Worm (Caenorhabditis elegans) whole organism, late embryonic: ENCODE measurements around the gene fbxb-6.

ENCODE experiments used
- F13H6.1 ChIP-seq: sonication (generic microtip); optimal IDR thresholded peaks from 2 replicates; lab custom pipeline; 2016; ENCODE audit warnings: missing genetic modification characterization, missing compliant biosample characterization
- ets-4 ChIP-seq: sonication (generic microtip); optimal IDR thresholded peaks from 2 replicates; lab custom pipeline; 2016; ENCODE audit warnings: missing genetic modification characterization, missing compliant biosample characterization
- nfya-1 ChIP-seq: sonication (generic microtip); optimal IDR thresholded peaks from 2 replicates; lab custom pipeline; 2017; ENCODE audit warnings: missing genetic modification characterization, mild to moderate bottlenecking, missing compliant biosample characterization, antibody characterized with exemption, moderate library complexity
- pag-3 ChIP-seq: sonication (generic microtip); optimal IDR thresholded peaks from 2 replicates; lab custom pipeline; 2016; ENCODE audit warnings: missing compliant biosample characterization, missing genetic modification characterization, borderline replicate concordance
- pqm-1 ChIP-seq: sonication (generic microtip); optimal IDR thresholded peaks from 2 replicates; lab custom pipeline; 2016; ENCODE audit warnings: missing genetic modification characterization, missing compliant biosample characterization
- sox-2 ChIP-seq: fragments of 200-800 bp; sonication (Bioruptor generic); IDR thresholded peaks from 2 replicates; pipeline ENCODE4 v1.3.6; 2022; ENCODE audit warnings: missing genetic modification reagents, missing genetic modification characterization, missing compliant biosample characterization
- tbx-7 ChIP-seq: sonication (generic microtip); optimal IDR thresholded peaks from 2 replicates; lab custom pipeline; 2016; ENCODE audit warnings: missing genotype, missing genetic modification characterization, missing compliant biosample characterization

DNA sequence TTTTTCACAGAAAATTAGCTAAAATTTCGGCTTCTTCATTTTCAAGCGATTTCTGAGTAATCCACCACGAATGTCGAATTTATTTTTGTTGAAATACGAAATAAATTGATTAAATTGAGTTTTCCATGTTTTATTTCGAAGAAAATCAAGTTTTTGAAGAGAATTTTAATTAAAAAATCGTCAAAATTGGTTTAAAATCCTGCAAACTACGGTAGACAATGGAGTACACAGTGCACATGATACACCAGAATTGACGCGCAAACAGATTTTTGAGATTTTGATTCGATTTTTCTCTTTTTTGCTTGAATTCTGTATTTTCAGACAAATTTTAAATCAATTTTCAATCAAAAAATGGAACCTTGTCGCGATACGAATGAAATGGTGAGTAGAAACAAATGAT lies 31.3 kb upstream of the fbxb-6 start, which contains the start of gene F59H6.14:
- TF ChIP-seq nfya-1 (tag; lab: Kevin White, UChicago) (no peak), sox-2 (GFP tag; lab: Robert Waterston, UW) (no peak), pqm-1 (no peak), tbx-7 (no peak), F13H6.1 (tag; lab: Kevin White, UChicago) (no peak), ets-4 (no peak), pag-3 (no peak)
